Fruit fly (Drosophila melanogaster) whole organism, embryonic: ENCODE results near the gene ATPsynO.
A peak's percentile ranks its signal among the peaks of the same experiment; 100 is the strongest.

Experiments
- CG1024 ChIP-seq: fragments of 200-800 bp; sonication (Bioruptor generic); IDR thresholded peaks from 2 replicates; pipeline ENCODE4 v1.3.6; 2022; ENCODE audit warnings: missing biosample characterization, missing genetic modification characterization
- CG10654 ChIP-seq: fragments of 200-800 bp; sonication (Bioruptor generic); optimal IDR thresholded peaks from 2 replicates; lab custom pipeline; 2016; ENCODE audit warnings: missing biosample characterization, missing genetic modification characterization
- CG10959 ChIP-seq: fragments of 200-800 bp; sonication (Bioruptor generic); IDR thresholded peaks from 2 replicates; pipeline ENCODE4 v1.3.6; 2022; ENCODE audit warnings: missing biosample characterization, missing genetic modification characterization
- CG11247 ChIP-seq: fragments of 200-800 bp; sonication (Bioruptor generic); IDR thresholded peaks from 2 replicates; pipeline ENCODE4 v1.3.6; 2022; ENCODE audit warnings: missing biosample characterization, missing genetic modification characterization
- CG11398 ChIP-seq: fragments of 200-800 bp; sonication (Bioruptor generic); optimal IDR thresholded peaks from 2 replicates; lab custom pipeline; 2016; ENCODE audit warnings: missing biosample characterization, missing genetic modification characterization
- CG12104 ChIP-seq: fragments of 200-800 bp; sonication (Bioruptor generic); optimal IDR thresholded peaks from 3 replicates; lab custom pipeline; 2016; ENCODE audit warnings: missing biosample characterization, missing genetic modification characterization
- CG15269 ChIP-seq: fragments of 200-800 bp; sonication (Bioruptor generic); optimal IDR thresholded peaks from 2 replicates; lab custom pipeline; 2018; ENCODE audit warnings: missing biosample characterization, mild to moderate bottlenecking, missing genetic modification characterization, moderate library complexity
- CG16815 ChIP-seq: fragments of 200-800 bp; sonication (Bioruptor generic); optimal IDR thresholded peaks from 3 replicates; lab custom pipeline; 2017; ENCODE audit warnings: missing biosample characterization, mild to moderate bottlenecking, missing genetic modification characterization
- CG17186 ChIP-seq: fragments of 200-800 bp; sonication (Bioruptor generic); optimal IDR thresholded peaks from 3 replicates; lab custom pipeline; 2017; ENCODE audit warnings: missing biosample characterization, missing genetic modification reagents, missing genetic modification characterization
- CG2129 ChIP-seq: fragments of 200-800 bp; sonication (Bioruptor generic); IDR thresholded peaks from 2 replicates; pipeline ENCODE4 v1.3.6; 2022; ENCODE audit warnings: missing biosample characterization, missing genetic modification characterization; ENCODE audit not compliant: partially characterized antibody
- CG30020 ChIP-seq: fragments of 200-800 bp; optimal IDR thresholded peaks from 2 replicates; lab custom pipeline; 2019; ENCODE audit warnings: missing biosample characterization, mild to moderate bottlenecking, missing genetic modification characterization, moderate library complexity
- CG3065 ChIP-seq: fragments of 200-800 bp; sonication (Bioruptor generic); optimal IDR thresholded peaks from 2 replicates; lab custom pipeline; 2016; ENCODE audit warnings: missing biosample characterization, missing genetic modification characterization
- CG3838 ChIP-seq: fragments of 200-800 bp; sonication (Bioruptor generic); optimal IDR thresholded peaks from 3 replicates; lab custom pipeline; 2016; ENCODE audit warnings: missing biosample characterization, missing genetic modification characterization
- CG4360 ChIP-seq: fragments of 200-800 bp; sonication (Bioruptor generic); IDR thresholded peaks from 2 replicates; pipeline ENCODE4 v1.3.6; 2022; ENCODE audit warnings: missing biosample characterization, missing genetic modification characterization
- CG6689 ChIP-seq: fragments of 200-800 bp; sonication (Bioruptor generic); IDR thresholded peaks from 2 replicates; pipeline ENCODE4 v1.3.6; 2022; ENCODE audit warnings: missing biosample characterization, missing genetic modification characterization
- CG8944 ChIP-seq: fragments of 200-800 bp; sonication (Bioruptor generic); optimal IDR thresholded peaks from 3 replicates; lab custom pipeline; 2016; ENCODE audit warnings: missing biosample characterization, missing genetic modification characterization
- CG9817 ChIP-seq: fragments of 200-800 bp; sonication (Bioruptor generic); optimal IDR thresholded peaks from 2 replicates; lab custom pipeline; 2018; ENCODE audit warnings: missing biosample characterization, mild to moderate bottlenecking, missing genetic modification characterization, moderate library complexity
- CG9932 ChIP-seq: fragments of 200-800 bp; sonication (Bioruptor generic); IDR thresholded peaks from 2 replicates; pipeline ENCODE4 v1.3.6; 2022; ENCODE audit warnings: missing biosample characterization, missing genetic modification characterization
- Camta ChIP-seq: fragments of 200-800 bp; sonication (Bioruptor generic); optimal IDR thresholded peaks from 2 replicates; lab custom pipeline; 2016; ENCODE audit warnings: missing biosample characterization, missing genetic modification characterization
- Deaf1 ChIP-seq: fragments of 200-800 bp; optimal IDR thresholded peaks from 3 replicates; lab custom pipeline; 2019; ENCODE audit warnings: missing biosample characterization, mild to moderate bottlenecking, missing genetic modification characterization, moderate library complexity
- Ets65A ChIP-seq: fragments of 200-800 bp; sonication (Bioruptor generic); peaks from one replicate; lab custom pipeline; 2016; ENCODE audit warnings: missing biosample characterization, missing genetic modification characterization
- Fer3 ChIP-seq: fragments of 200-800 bp; sonication (Bioruptor generic); optimal IDR thresholded peaks from 2 replicates; lab custom pipeline; 2018; ENCODE audit warnings: missing biosample characterization, mild to moderate bottlenecking, missing genetic modification characterization, moderate library complexity
- HLH54F ChIP-seq: fragments of 200-800 bp; sonication (Bioruptor generic); optimal IDR thresholded peaks from 3 replicates; lab custom pipeline; 2016; ENCODE audit warnings: missing biosample characterization, missing genetic modification characterization
- Jarid2 ChIP-seq: fragments of 200-800 bp; sonication (Bioruptor generic); optimal IDR thresholded peaks from 3 replicates; lab custom pipeline; 2017; ENCODE audit warnings: mild to moderate bottlenecking, missing biosample characterization, missing genetic modification reagents, missing genetic modification characterization
- MESR4 ChIP-seq: fragments of 200-800 bp; sonication (Bioruptor generic); optimal IDR thresholded peaks from 2 replicates; lab custom pipeline; 2018; ENCODE audit warnings: missing biosample characterization, mild to moderate bottlenecking, missing genetic modification characterization, moderate library complexity
- Optix ChIP-seq: fragments of 200-800 bp; sonication (Bioruptor generic); IDR thresholded peaks from 3 replicates; pipeline ENCODE4 v1.3.6; 2022; ENCODE audit warnings: missing biosample characterization, missing genetic modification characterization
- Side ChIP-seq: fragments of 200-800 bp; sonication (Bioruptor generic); optimal IDR thresholded peaks from 2 replicates; lab custom pipeline; 2016; ENCODE audit warnings: missing biosample characterization, missing genetic modification characterization
- Six4 ChIP-seq: fragments of 200-800 bp; sonication (Bioruptor generic); optimal IDR thresholded peaks from 2 replicates; lab custom pipeline; 2016; ENCODE audit warnings: missing biosample characterization, missing genetic modification characterization
- Sox102F ChIP-seq: fragments of 200-800 bp; sonication (Bioruptor generic); optimal IDR thresholded peaks from 2 replicates; lab custom pipeline; 2018; ENCODE audit warnings: missing biosample characterization, mild to moderate bottlenecking, missing genetic modification characterization, moderate library complexity
- Sry-δ ChIP-seq: fragments of 200-800 bp; sonication (Bioruptor generic); optimal IDR thresholded peaks from 2 replicates; lab custom pipeline; 2016; ENCODE audit warnings: missing biosample characterization, missing genetic modification characterization
- TFAM ChIP-seq: fragments of 200-800 bp; sonication (Bioruptor generic); optimal IDR thresholded peaks from 2 replicates; lab custom pipeline; 2017; ENCODE audit warnings: missing biosample characterization, missing genetic modification characterization, inconsistent platforms
- ac ChIP-seq: fragments of 200-800 bp; sonication (Bioruptor generic); optimal IDR thresholded peaks from 3 replicates; lab custom pipeline; 2017; ENCODE audit warnings: missing biosample characterization, mild to moderate bottlenecking, missing genetic modification characterization
- btn ChIP-seq: fragments of 200-800 bp; sonication (Bioruptor generic); optimal IDR thresholded peaks from 2 replicates; lab custom pipeline; 2016; ENCODE audit warnings: missing biosample characterization, missing genetic modification characterization
- corto ChIP-seq: fragments of 200-800 bp; sonication (Bioruptor generic); optimal IDR thresholded peaks from 2 replicates; lab custom pipeline; 2016; ENCODE audit warnings: missing biosample characterization, mild to moderate bottlenecking, missing genetic modification characterization, moderate library complexity
- dan ChIP-seq: fragments of 200-800 bp; sonication (Bioruptor generic); IDR thresholded peaks from 2 replicates; pipeline ENCODE4 v1.3.6; 2022; ENCODE audit warnings: missing biosample characterization, missing genetic modification characterization
- fd102C ChIP-seq: fragments of 200-800 bp; sonication (Bioruptor generic); optimal IDR thresholded peaks from 2 replicates; lab custom pipeline; 2018; ENCODE audit warnings: missing biosample characterization, mild to moderate bottlenecking, missing genetic modification characterization, moderate library complexity
- fu2 ChIP-seq: fragments of 200-800 bp; sonication (Bioruptor generic); optimal IDR thresholded peaks from 2 replicates; lab custom pipeline; 2016; ENCODE audit warnings: missing biosample characterization, missing genetic modification characterization
- gce ChIP-seq: fragments of 200-800 bp; sonication (Bioruptor generic); IDR thresholded peaks from 3 replicates; pipeline ENCODE4 v1.3.6; 2022; ENCODE audit warnings: missing biosample characterization, missing genetic modification characterization
- gcm2 ChIP-seq: fragments of 200-800 bp; sonication (Bioruptor generic); optimal IDR thresholded peaks from 2 replicates; lab custom pipeline; 2016; ENCODE audit warnings: missing biosample characterization, missing genetic modification characterization
- h ChIP-seq: fragments of >200 bp; optimal IDR thresholded peaks from 2 replicates; lab custom pipeline; 2017
- ham ChIP-seq: fragments of 200-800 bp; sonication (Bioruptor generic); IDR thresholded peaks from 2 replicates; pipeline ENCODE4 v1.3.6; 2022; ENCODE audit warnings: missing biosample characterization, missing genetic modification characterization
- knrl ChIP-seq: fragments of 200-800 bp; sonication (Bioruptor generic); IDR thresholded peaks from 3 replicates; pipeline ENCODE4 v1.3.6; 2022; ENCODE audit warnings: missing biosample characterization, missing genetic modification characterization; ENCODE audit not compliant: partially characterized antibody
- luna ChIP-seq: fragments of 200-800 bp; sonication (Bioruptor generic); optimal IDR thresholded peaks from 2 replicates; lab custom pipeline; 2016; ENCODE audit warnings: missing biosample characterization, missing genetic modification characterization
- maf-S ChIP-seq: fragments of 200-800 bp; sonication (Bioruptor generic); optimal IDR thresholded peaks from 2 replicates; lab custom pipeline; 2016; ENCODE audit warnings: missing biosample characterization, missing genetic modification characterization
- mld ChIP-seq: fragments of 200-800 bp; sonication (Bioruptor generic); IDR thresholded peaks from 3 replicates; pipeline ENCODE4 v1.3.6; 2022; ENCODE audit warnings: missing biosample characterization, missing genetic modification characterization; ENCODE audit not compliant: partially characterized antibody
- prd ChIP-seq, 3 experiments: fragments of >200 bp in 2 of 3; fragments of 200-800 bp in 1 of 3; sonication (Bioruptor generic) in 1 of 3; optimal IDR thresholded peaks in 2 of 3; IDR thresholded peaks in 1 of 3; 2 replicates in 2 of 3; 3 replicates in 1 of 3; pipeline versions ENCODE4 v1.3.6 to Lab custom; 2017 to 2022; ENCODE audit warnings: missing biosample characterization in 1 of 3, missing genetic modification characterization in 1 of 3
- pros ChIP-seq: fragments of 200-800 bp; sonication (Bioruptor generic); optimal IDR thresholded peaks from 3 replicates; lab custom pipeline; 2019; ENCODE audit warnings: missing biosample characterization, mild to moderate bottlenecking, missing genetic modification characterization, moderate library complexity
- sqz ChIP-seq: fragments of 200-800 bp; sonication (Bioruptor generic); optimal IDR thresholded peaks from 3 replicates; lab custom pipeline; 2018; ENCODE audit warnings: missing biosample characterization, mild to moderate bottlenecking, missing genetic modification characterization
- trem ChIP-seq: fragments of 200-800 bp; optimal IDR thresholded peaks from 3 replicates; lab custom pipeline; 2019; ENCODE audit warnings: missing biosample characterization, mild to moderate bottlenecking, missing genetic modification characterization, moderate library complexity
- twi ChIP-seq: fragments of 200-800 bp; optimal IDR thresholded peaks from 2 replicates; lab custom pipeline; 2019; ENCODE audit warnings: missing biosample characterization, mild to moderate bottlenecking, missing genetic modification characterization, moderate library complexity
- yki ChIP-seq: fragments of >200 bp; optimal IDR thresholded peaks from 3 replicates; lab custom pipeline; 2018
- zen ChIP-seq: fragments of 200-800 bp; sonication (Bioruptor generic); optimal IDR thresholded peaks from 3 replicates; lab custom pipeline; 2018; ENCODE audit warnings: missing biosample characterization, mild to moderate bottlenecking, missing genetic modification characterization, moderate library complexity

Gene ATPsynO

dm6 chr3R:15225279-15225730 lies 40.1 kb upstream of the ATPsynO start, which contains the start of the genes CG31344 and Caf1-55 (continued):
- TF ChIP-seq Fer3 (tag; lab: Kevin White, UChicago) = no peak
- peak; percentile 97 for TF ChIP-seq Sry-δ
- no peak for TF ChIP-seq dan (GFP tag; lab: Robert Waterston, UW)
- no peak for TF ChIP-seq twi
- no peak for TF ChIP-seq pros
- peak; percentile 56 for TF ChIP-seq CG30020 (tag; lab: Kevin White, UChicago)
- no peak for TF ChIP-seq CG15269 (tag; lab: Kevin White, UChicago)
- TF ChIP-seq Camta (GFP tag; lab: Kevin White, UChicago) = no peak
- no peak for TF ChIP-seq Ets65A (GFP tag; lab: Kevin White, UChicago)
- no peak for TF ChIP-seq Sox102F (GFP tag; lab: Kevin White, UChicago)
- TF ChIP-seq CG11247 (GFP tag; lab: Robert Waterston, UW) = no peak
- no peak for TF ChIP-seq ac (GFP tag; lab: Kevin White, UChicago)
- TF ChIP-seq CG10959 = no peak
- TF ChIP-seq yki (lab: Kevin White, UChicago) = no peak
- TF ChIP-seq CG6689 (GFP tag; lab: Robert Waterston, UW) = no peak
- no peak for TF ChIP-seq CG11398 (GFP tag; lab: Kevin White, UChicago)
- peak; percentile 12 for TF ChIP-seq maf-S
- TF ChIP-seq CG4360 (GFP tag; lab: Robert Waterston, UW) = no peak
- TF ChIP-seq Six4 (GFP tag; lab: Kevin White, UChicago) = no peak
- TF ChIP-seq CG3838 (GFP tag; lab: Kevin White, UChicago) = no peak
- no peak for TF ChIP-seq fd102C (GFP tag; lab: Kevin White, UChicago)
- no peak for TF ChIP-seq Optix (GFP tag; lab: Robert Waterston, UW)
- TF ChIP-seq Jarid2 = no peak
- no peak for TF ChIP-seq Deaf1 (tag; lab: Kevin White, UChicago)
- TF ChIP-seq prd (optimal IDR thresholded peaks at IDR 0.05; lab: Kevin White, UChicago) = no peak
- no peak for TF ChIP-seq prd (GFP tag; IDR thresholded peaks at IDR 0.05; lab: Robert Waterston, UW)
- no peak for TF ChIP-seq gcm2 (GFP tag; lab: Kevin White, UChicago)
- peak; percentile 3 for TF ChIP-seq CG17186
- no peak for TF ChIP-seq zen (tag; lab: Kevin White, UChicago)
- no peak for TF ChIP-seq HLH54F (GFP tag; lab: Kevin White, UChicago)
- TF ChIP-seq CG12104 (GFP tag; lab: Kevin White, UChicago) = no peak
- peak; percentile 65 for TF ChIP-seq CG2129 (GFP tag; lab: Robert Waterston, UW)
- no peak for TF ChIP-seq CG9817 (tag; lab: Kevin White, UChicago)
- TF ChIP-seq CG3065 = no peak
- TF ChIP-seq TFAM (GFP tag; lab: Kevin White, UChicago) = no peak
- no peak for TF ChIP-seq ham (GFP tag; lab: Robert Waterston, UW)
- TF ChIP-seq trem (tag; lab: Kevin White, UChicago) = peak; percentile 85
- TF ChIP-seq sqz (GFP tag; lab: Kevin White, UChicago) = no peak
- TF ChIP-seq fu2 (GFP tag; lab: Kevin White, UChicago) = no peak
- TF ChIP-seq h (lab: Kevin White, UChicago) = no peak
- peak; percentile 79 for TF ChIP-seq knrl
- no peak for TF ChIP-seq CG8944 (GFP tag; lab: Kevin White, UChicago)
- TF ChIP-seq MESR4 = peak; percentile 65
- no peak for TF ChIP-seq gce (GFP tag; lab: Robert Waterston, UW)
- no peak for TF ChIP-seq CG16815 (GFP tag; lab: Kevin White, UChicago)
- no peak for TF ChIP-seq CG10654
- TF ChIP-seq mld (GFP tag; lab: Robert Waterston, UW) = no peak
- TF ChIP-seq CG1024 (GFP tag; lab: Robert Waterston, UW) = no peak
- no peak for TF ChIP-seq btn
- TF ChIP-seq Side (GFP tag; lab: Kevin White, UChicago) = no peak
- peak; percentile 34; the same call in 1 of the 2 replicates for TF ChIP-seq CG9932
- no peak for TF ChIP-seq corto (GFP tag; lab: Kevin White, UChicago)
- TF ChIP-seq luna (GFP tag; lab: Kevin White, UChicago) = no peak
